Worm (Caenorhabditis elegans) whole organism, young adult: ENCODE measurements around the gene tsr-1.

Experiments
- B0019.2 ChIP-seq: fragments of 200-800 bp; sonication (Bioruptor generic); conservative IDR thresholded peaks from 2 replicates; pipeline ENCODE4 v1.3.6; 2022; ENCODE audit warnings: missing genetic modification reagents, missing genetic modification characterization, missing compliant biosample characterization
- C06A6.2 ChIP-seq: fragments of 200-800 bp; sonication (Bioruptor generic); conservative IDR thresholded peaks from 2 replicates; pipeline ENCODE4 v1.3.6; 2022; ENCODE audit warnings: missing genetic modification characterization, missing compliant biosample characterization
- D2030.7 ChIP-seq: fragments of 200-800 bp; sonication (Bioruptor generic); IDR thresholded peaks from 2 replicates; pipeline ENCODE4 v1.3.6; 2022; ENCODE audit warnings: missing genetic modification reagents, missing genetic modification characterization, missing compliant biosample characterization
- F22D6.2 ChIP-seq: sonication (generic microtip); optimal IDR thresholded peaks from 2 replicates; lab custom pipeline; 2016; ENCODE audit warnings: mild to moderate bottlenecking, missing genetic modification characterization, missing compliant biosample characterization
- F23B12.7 ChIP-seq: sonication (generic microtip); optimal IDR thresholded peaks from 2 replicates; lab custom pipeline; 2017; ENCODE audit warnings: missing genetic modification characterization, mild to moderate bottlenecking, missing compliant biosample characterization, antibody characterized with exemption, moderate library complexity; ENCODE audit not compliant: insufficient read depth
- F55B11.4 ChIP-seq: sonication (generic microtip); optimal IDR thresholded peaks from 2 replicates; lab custom pipeline; 2016; ENCODE audit warnings: missing compliant biosample characterization, missing genetic modification characterization, borderline replicate concordance; ENCODE audit not compliant: insufficient read depth
- T07F8.4 ChIP-seq: sonication (generic microtip); optimal IDR thresholded peaks from 2 replicates; lab custom pipeline; 2016; ENCODE audit warnings: mild to moderate bottlenecking, missing genetic modification characterization, moderate library complexity, missing compliant biosample characterization
- Y53F4B.3 ChIP-seq: fragments of 200-800 bp; sonication (Bioruptor generic); IDR thresholded peaks from 2 replicates; pipeline ENCODE4 v1.3.6; 2022; ENCODE audit warnings: missing genetic modification reagents, missing genetic modification characterization, missing compliant biosample characterization
- Y56A3A.18 ChIP-seq: fragments of 200-800 bp; sonication (Bioruptor generic); IDR thresholded peaks from 2 replicates; pipeline ENCODE4 v1.3.6; 2022; ENCODE audit warnings: missing genetic modification reagents, missing genetic modification characterization, missing compliant biosample characterization
- Y95B8A.8 ChIP-seq: fragments of 200-800 bp; sonication (Bioruptor generic); IDR thresholded peaks from 2 replicates; pipeline ENCODE4 v1.3.6; 2022; ENCODE audit warnings: missing genetic modification reagents, missing genetic modification characterization, missing compliant biosample characterization
- akir-1 ChIP-seq: fragments of 200-800 bp; sonication (Bioruptor generic); optimal IDR thresholded peaks from 2 replicates; lab custom pipeline; 2018; ENCODE audit warnings: mild to moderate bottlenecking, missing genetic modification characterization, moderate library complexity, missing compliant biosample characterization
- attf-3 ChIP-seq: fragments of 200-800 bp; sonication (Bioruptor generic); conservative IDR thresholded peaks from 2 replicates; pipeline ENCODE4 v1.3.6; 2022; ENCODE audit warnings: missing genetic modification reagents, missing genetic modification characterization, missing compliant biosample characterization
- attf-6 ChIP-seq: fragments of 200-800 bp; sonication (Bioruptor generic); IDR thresholded peaks from 2 replicates; pipeline ENCODE4 v1.3.6; 2022; ENCODE audit warnings: missing genetic modification reagents, missing genetic modification characterization, missing compliant biosample characterization
- ceh-100 ChIP-seq: fragments of 200-800 bp; sonication (Bioruptor generic); IDR thresholded peaks from 2 replicates; pipeline ENCODE4 v1.3.6; 2022; ENCODE audit warnings: missing genetic modification reagents, missing genetic modification characterization, missing compliant biosample characterization
- ceh-58 ChIP-seq: fragments of 200-800 bp; sonication (Bioruptor generic); IDR thresholded peaks from 2 replicates; pipeline ENCODE4 v1.3.6; 2022; ENCODE audit warnings: missing genetic modification characterization, missing compliant biosample characterization
- chd-7 ChIP-seq: sonication (generic microtip); optimal IDR thresholded peaks from 2 replicates; lab custom pipeline; 2016; ENCODE audit warnings: mild to moderate bottlenecking, missing genetic modification characterization, moderate library complexity, missing compliant biosample characterization
- dox-1 ChIP-seq: fragments of 200-800 bp; sonication (Bioruptor generic); IDR thresholded peaks from 2 replicates; pipeline ENCODE4 v1.3.6; 2022; ENCODE audit warnings: missing genetic modification reagents, missing genetic modification characterization, missing compliant biosample characterization
- dpff-1 ChIP-seq: sonication (generic microtip); optimal IDR thresholded peaks from 2 replicates; lab custom pipeline; 2017; ENCODE audit warnings: mild to moderate bottlenecking, missing genetic modification characterization, missing compliant biosample characterization
- efl-1 ChIP-seq: fragments of 150-350 bp; optimal IDR thresholded peaks from 2 replicates; lab custom pipeline; 2014; ENCODE audit warnings: missing biosample characterization, missing genetic modification reagents, missing genetic modification characterization
- egl-18 ChIP-seq: fragments of 200-800 bp; sonication (Bioruptor generic); IDR thresholded peaks from 2 replicates; pipeline ENCODE4 v1.3.6; 2022; ENCODE audit warnings: missing genetic modification reagents, missing genetic modification characterization, missing compliant biosample characterization
- egrh-3 ChIP-seq: fragments of 200-800 bp; sonication (Bioruptor generic); IDR thresholded peaks from 2 replicates; pipeline ENCODE4 v1.3.6; 2022; ENCODE audit warnings: missing genetic modification reagents, missing genetic modification characterization, missing compliant biosample characterization
- hrde-1 ChIP-seq: sonication (generic microtip); optimal IDR thresholded peaks from 2 replicates; lab custom pipeline; 2016; ENCODE audit warnings: missing genetic modification characterization, mild to moderate bottlenecking, missing compliant biosample characterization, moderate library complexity, missing genotype, missing genetic modification reagents, borderline replicate concordance
- hsf-1 ChIP-seq: fragments of 200-800 bp; sonication (Bioruptor generic); IDR thresholded peaks from 2 replicates; pipeline ENCODE4 v1.3.6; 2022; ENCODE audit warnings: missing genetic modification reagents, missing genetic modification characterization, missing compliant biosample characterization
- lag-1 ChIP-seq: fragments of 200-800 bp; sonication (Bioruptor generic); IDR thresholded peaks from 2 replicates; pipeline ENCODE4 v1.3.6; 2022; ENCODE audit warnings: missing genetic modification reagents, missing genetic modification characterization, missing compliant biosample characterization
- lir-1 ChIP-seq: fragments of 200-800 bp; sonication (Bioruptor generic); conservative IDR thresholded peaks from 2 replicates; pipeline ENCODE4 v1.3.6; 2022; ENCODE audit warnings: missing genetic modification reagents, missing genetic modification characterization, missing compliant biosample characterization
- lsy-27 ChIP-seq: sonication (generic microtip); optimal IDR thresholded peaks from 2 replicates; lab custom pipeline; 2017; ENCODE audit warnings: missing genetic modification characterization, mild to moderate bottlenecking, missing compliant biosample characterization, antibody characterized with exemption, missing genotype, borderline replicate concordance; ENCODE audit not compliant: insufficient read depth
- madf-10 ChIP-seq: sonication (generic microtip); optimal IDR thresholded peaks from 2 replicates; lab custom pipeline; 2016; ENCODE audit warnings: mild to moderate bottlenecking, missing genetic modification characterization, missing compliant biosample characterization
- madf-3 ChIP-seq: fragments of 200-800 bp; sonication (Bioruptor generic); IDR thresholded peaks from 2 replicates; pipeline ENCODE4 v1.3.6; 2022; ENCODE audit warnings: missing genetic modification reagents, missing genetic modification characterization, missing compliant biosample characterization
- nfyb-1 ChIP-seq: fragments of 200-800 bp; sonication (Bioruptor generic); IDR thresholded peaks from 2 replicates; pipeline ENCODE4 v1.3.6; 2022; ENCODE audit warnings: missing genetic modification reagents, missing genetic modification characterization, missing compliant biosample characterization
- nhr-179 ChIP-seq: sonication (generic microtip); optimal IDR thresholded peaks from 2 replicates; lab custom pipeline; 2016; ENCODE audit warnings: mild to moderate bottlenecking, missing genetic modification characterization, missing compliant biosample characterization
- nhr-90 ChIP-seq: sonication (generic microtip); optimal IDR thresholded peaks from 2 replicates; lab custom pipeline; 2016; ENCODE audit warnings: missing genotype, mild to moderate bottlenecking, missing genetic modification characterization, missing compliant biosample characterization
- pha-4 ChIP-seq: fragments of 150-350 bp; sonication (generic microtip); optimal IDR thresholded peaks from 2 replicates; lab custom pipeline; 2014; ENCODE audit warnings: missing biosample characterization, missing genetic modification reagents, missing genetic modification characterization
- repo-1 ChIP-seq: sonication (generic microtip); optimal IDR thresholded peaks from 2 replicates; lab custom pipeline; 2017; ENCODE audit warnings: mild to moderate bottlenecking, missing genetic modification characterization, missing compliant biosample characterization
- sea-2 ChIP-seq: fragments of 200-800 bp; sonication (Bioruptor generic); IDR thresholded peaks from 2 replicates; pipeline ENCODE4 v1.3.6; 2022; ENCODE audit warnings: missing genetic modification characterization, missing compliant biosample characterization
- tbp1 ChIP-seq: fragments of 200-800 bp; sonication (Bioruptor generic); optimal IDR thresholded peaks from 2 replicates; lab custom pipeline; 2018; ENCODE audit warnings: mild to moderate bottlenecking, missing genetic modification characterization, missing compliant biosample characterization
- unc-130 ChIP-seq: sonication (generic microtip); optimal IDR thresholded peaks from 2 replicates; lab custom pipeline; 2016; ENCODE audit warnings: missing genetic modification reagents, missing genetic modification characterization, missing compliant biosample characterization
- zfh-2 ChIP-seq: fragments of 200-800 bp; sonication (Bioruptor generic); conservative IDR thresholded peaks from 2 replicates; pipeline ENCODE4 v1.3.6; 2022; ENCODE audit warnings: missing genetic modification reagents, missing genetic modification characterization, missing compliant biosample characterization
- ztf-22 ChIP-seq: fragments of 200-800 bp; sonication (Bioruptor generic); optimal IDR thresholded peaks from 2 replicates; lab custom pipeline; 2018; ENCODE audit warnings: mild to moderate bottlenecking, missing genetic modification characterization, moderate library complexity, missing compliant biosample characterization
- ztf-25 ChIP-seq: fragments of 200-800 bp; sonication (Bioruptor generic); IDR thresholded peaks from 2 replicates; pipeline ENCODE4 v1.3.6; 2022; ENCODE audit warnings: missing genetic modification reagents, missing genetic modification characterization, missing compliant biosample characterization
- ztf-26 ChIP-seq: sonication (generic microtip); optimal IDR thresholded peaks from 2 replicates; lab custom pipeline; 2017; ENCODE audit warnings: missing genetic modification characterization, missing compliant biosample characterization

Gene tsr-1

ce11 chrII:2478543-2478942 lies 5.4 kb upstream of the tsr-1 start, which contains the start of gene mnat-1:
mnat-1 (minus strand) TSS chrII:2478643.
- TF ChIP-seq lir-1 (no peak), ztf-26 (tag; lab: Kevin White, UChicago) (no peak), F23B12.7 (no peak), F22D6.2 (tag; lab: Kevin White, UChicago) (no peak), Y53F4B.3 (GFP tag; lab: Robert Waterston, UW) (no peak), nhr-179 (tag; lab: Kevin White, UChicago) (no peak), efl-1 (GFP tag; lab: Kevin White, UChicago) (no peak), dpff-1 (tag; lab: Kevin White, UChicago) (no peak), madf-3 (no peak), attf-3 (GFP tag; lab: Robert Waterston, UW) (no peak), nhr-90 (tag; lab: Kevin White, UChicago) (no peak), T07F8.4 (tag; lab: Kevin White, UChicago) (no peak), lsy-27 (tag; lab: Kevin White, UChicago) (no peak), Y95B8A.8 (GFP tag; lab: Robert Waterston, UW) (no peak), B0019.2 (no peak), hrde-1 (tag; lab: Kevin White, UChicago) (no peak), egl-18 (GFP tag; lab: Robert Waterston, UW) (no peak), D2030.7 (GFP tag; lab: Robert Waterston, UW) (no peak), F55B11.4 (tag; lab: Kevin White, UChicago) (no peak), akir-1 (GFP tag; lab: Kevin White, UChicago) (no peak)

- TF ChIP-seq madf-10 (tag; lab: Kevin White, UChicago) (no peak), repo-1 (tag; lab: Kevin White, UChicago) (no peak), nhr-90 (tag; lab: Kevin White, UChicago) (no peak), sea-2 (GFP tag; lab: Robert Waterston, UW) (no peak), lir-1 (no peak), ztf-22 (no peak)
These were observed 4.3 kb downstream of the tsr-1 start for ce11 chrII:2468885-2469284.

- TF ChIP-seq akir-1 (GFP tag; lab: Kevin White, UChicago): no peak
- TF ChIP-seq attf-6: no peak
- TF ChIP-seq hsf-1 (GFP tag; lab: Robert Waterston, UW): no peak
- TF ChIP-seq F55B11.4 (tag; lab: Kevin White, UChicago): no peak
- TF ChIP-seq tbp1 (GFP tag; lab: Kevin White, UChicago): no peak
- TF ChIP-seq ceh-58 (GFP tag; lab: Robert Waterston, UW): no peak
- no peak for TF ChIP-seq ztf-25 (GFP tag; lab: Robert Waterston, UW)
- no peak for TF ChIP-seq lsy-27 (tag; lab: Kevin White, UChicago)
- TF ChIP-seq Y56A3A.18 (GFP tag; lab: Robert Waterston, UW): no peak
- no peak for TF ChIP-seq C06A6.2 (GFP tag; lab: Robert Waterston, UW)
- no peak for TF ChIP-seq lag-1 (GFP tag; lab: Robert Waterston, UW)
- TF ChIP-seq nfyb-1: no peak
These were observed 14.3 kb downstream of the tsr-1 start, which contains the start of gene pqn-42 for ce11 chrII:2458881-2459280. pqn-42 (minus strand) TSS chrII:2458981.

ce11 chrII:2456973-2457372 lies 16.2 kb downstream of the tsr-1 start:
- TF ChIP-seq unc-130 (GFP tag; lab: Kevin White, UChicago) (no peak), zfh-2 (peak; percentile 86), ceh-100 (GFP tag; lab: Robert Waterston, UW) (no peak), pha-4 (no peak), egrh-3 (GFP tag; lab: Robert Waterston, UW) (peak; percentile 71), chd-7 (no peak), dox-1 (GFP tag; lab: Robert Waterston, UW) (no peak)
- TF ChIP-seq, all 124 proteins: peak for 2
